Worm (Caenorhabditis elegans) whole organism, early embryonic: ENCODE data around the gene spi-1.

Source experiments
- F13C5.2 ChIP-seq: sonication (generic microtip); optimal IDR thresholded peaks from 2 replicates; lab custom pipeline; 2017; ENCODE audit warnings: mild to moderate bottlenecking, missing genetic modification characterization, inconsistent platforms, missing compliant biosample characterization
- ama-1 ChIP-seq: fragments of 150-350 bp; optimal IDR thresholded peaks from 2 replicates; lab custom pipeline; 2014
- ceh-13 ChIP-seq: fragments of 200-800 bp; sonication (Bioruptor generic); optimal IDR thresholded peaks from 2 replicates; lab custom pipeline; 2018; ENCODE audit warnings: mild to moderate bottlenecking, missing genetic modification characterization, missing compliant biosample characterization
- flt-1 ChIP-seq: fragments of 200-800 bp; sonication (Bioruptor generic); IDR thresholded peaks from 2 replicates; pipeline ENCODE4 v1.3.6; 2022; ENCODE audit warnings: missing genetic modification characterization, missing compliant biosample characterization
- hmg-4 ChIP-seq: fragments of 200-800 bp; sonication (Bioruptor generic); optimal IDR thresholded peaks from 2 replicates; lab custom pipeline; 2018; ENCODE audit warnings: mild to moderate bottlenecking, missing genetic modification characterization, missing compliant biosample characterization
- pes-1 ChIP-seq: fragments of 200-800 bp; sonication (Bioruptor generic); IDR thresholded peaks from 2 replicates; pipeline ENCODE4 v1.3.6; 2022; ENCODE audit warnings: missing genetic modification reagents, missing genetic modification characterization, missing compliant biosample characterization
- tbx-37 ChIP-seq: fragments of 200-800 bp; sonication (Bioruptor generic); conservative IDR thresholded peaks from 2 replicates; pipeline ENCODE4 v1.3.6; 2022; ENCODE audit warnings: missing genetic modification reagents, missing genetic modification characterization, missing compliant biosample characterization

DNA sequence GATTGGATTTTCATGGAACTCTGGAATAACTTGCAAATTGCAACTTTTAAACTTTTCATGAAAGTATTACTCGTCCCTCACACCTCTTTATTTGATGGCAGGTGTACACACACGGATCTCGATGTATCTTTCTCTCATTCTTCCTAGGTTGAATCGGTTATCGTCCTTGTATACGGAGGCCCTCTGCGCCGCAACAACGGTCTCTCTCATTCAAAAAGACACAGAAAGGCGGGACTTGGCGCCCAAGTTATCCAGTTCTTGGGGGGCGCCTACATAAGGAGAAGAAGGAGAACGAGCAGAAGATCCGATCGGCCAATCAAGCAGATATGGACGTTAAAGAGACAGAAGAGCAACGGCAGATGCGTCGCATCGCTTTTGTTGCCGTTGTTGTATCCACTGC lies 47.8 kb downstream of the spi-1 start, which contains the start of gene rol-8:
- no peak for TF ChIP-seq F13C5.2 (tag; lab: Kevin White, UChicago)
- no peak for TF ChIP-seq hmg-4 (GFP tag; lab: Kevin White, UChicago)
- no peak for TF ChIP-seq tbx-37 (GFP tag; lab: Robert Waterston, UW)
- no peak for TF ChIP-seq pes-1
- TF ChIP-seq ceh-13 (GFP tag; lab: Kevin White, UChicago) = no peak
- no peak for TF ChIP-seq ama-1 (lab: Kevin White, UChicago)
- no peak for TF ChIP-seq flt-1 (GFP tag; lab: Robert Waterston, UW)
